Fruit fly (Drosophila melanogaster): ENCODE data around the gene CG12689.

dm6 chrX:7603657-7604056 is 17.7 kb upstream of the CG12689 start:
- TF ChIP-seq caup (GFP tag; optimal IDR thresholded peaks at IDR 0.05; ENCODE audit: severe bottlenecking) (no peak), sd (tag; optimal IDR thresholded peaks at IDR 0.05) (no peak)
